Worm (Caenorhabditis elegans) whole organism, late embryonic: ENCODE data around the gene txt-6.

Experiments
- ama-1 ChIP-seq: fragments of 150-350 bp; optimal IDR thresholded peaks from 2 replicates; lab custom pipeline; 2014
- ceh-22 ChIP-seq: sonication (generic microtip); optimal IDR thresholded peaks from 2 replicates; lab custom pipeline; 2017; ENCODE audit warnings: missing biosample characterization, missing genetic modification characterization
- dve-1 ChIP-seq: sonication (generic microtip); optimal IDR thresholded peaks from 2 replicates; lab custom pipeline; 2017; ENCODE audit warnings: antibody characterized with exemption, mild to moderate bottlenecking, missing genetic modification characterization, missing compliant biosample characterization
- eyg-1 ChIP-seq: sonication (generic microtip); optimal IDR thresholded peaks from 2 replicates; lab custom pipeline; 2016; ENCODE audit warnings: missing genotype, missing genetic modification characterization, missing compliant biosample characterization
- fax-1 ChIP-seq: sonication (generic microtip); optimal IDR thresholded peaks from 2 replicates; lab custom pipeline; 2016; ENCODE audit warnings: missing genotype, missing genetic modification characterization, missing compliant biosample characterization
- hlh-30 ChIP-seq: sonication (generic microtip); optimal IDR thresholded peaks from 2 replicates; lab custom pipeline; 2017; ENCODE audit warnings: antibody characterized with exemption, missing genetic modification characterization, missing compliant biosample characterization; ENCODE audit not compliant: insufficient read depth
- lim-6 ChIP-seq: sonication (generic microtip); optimal IDR thresholded peaks from 2 replicates; lab custom pipeline; 2016; ENCODE audit warnings: missing genetic modification characterization, missing compliant biosample characterization
- nfya-1 ChIP-seq: sonication (generic microtip); optimal IDR thresholded peaks from 2 replicates; lab custom pipeline; 2017; ENCODE audit warnings: missing genetic modification characterization, mild to moderate bottlenecking, missing compliant biosample characterization, antibody characterized with exemption, moderate library complexity
- nhr-11 ChIP-seq: fragments of 150-350 bp; optimal IDR thresholded peaks from 2 replicates; lab custom pipeline; 2014; ENCODE audit warnings: missing biosample characterization, missing genetic modification characterization
- pqm-1 ChIP-seq: sonication (generic microtip); optimal IDR thresholded peaks from 2 replicates; lab custom pipeline; 2016; ENCODE audit warnings: missing genetic modification characterization, missing compliant biosample characterization
- sox-4 ChIP-seq: sonication (generic microtip); optimal IDR thresholded peaks from 2 replicates; lab custom pipeline; 2017; ENCODE audit warnings: mild to moderate bottlenecking, missing genetic modification characterization, inconsistent platforms, missing compliant biosample characterization
- tbx-2 ChIP-seq: sonication (generic microtip); optimal IDR thresholded peaks from 2 replicates; lab custom pipeline; 2016; ENCODE audit warnings: missing genetic modification characterization, missing compliant biosample characterization

- no peak for TF ChIP-seq nhr-11 (tag; lab: Kevin White, UChicago)
- TF ChIP-seq sox-4 (tag; lab: Kevin White, UChicago) = no peak
- no peak for TF ChIP-seq ama-1 (lab: Kevin White, UChicago)
- no peak for TF ChIP-seq ceh-22 (tag; lab: Kevin White, UChicago)
- no peak for TF ChIP-seq nfya-1 (tag; lab: Kevin White, UChicago)
- no peak for TF ChIP-seq pqm-1 (tag; lab: Kevin White, UChicago)
- TF ChIP-seq hlh-30 (tag; lab: Kevin White, UChicago) = no peak
- TF ChIP-seq eyg-1 (tag; lab: Kevin White, UChicago) = no peak
- TF ChIP-seq lim-6 (tag; lab: Kevin White, UChicago) = no peak
- TF ChIP-seq fax-1 (tag; lab: Kevin White, UChicago) = no peak
- TF ChIP-seq dve-1 = no peak
- TF ChIP-seq tbx-2 (tag; lab: Kevin White, UChicago) = no peak
Observed at ce11 chrV:4642691-4643090, 36.0 kb upstream of the txt-6 start, which contains the start of gene soc-1.
